Fruit fly (Drosophila melanogaster) whole organism, adult: ENCODE results near the gene Mul1.

ENCODE experiments used
- CG12768 ChIP-seq: fragments of 200-800 bp; sonication (Bioruptor generic); optimal IDR thresholded peaks from 2 replicates; lab custom pipeline; 2017; ENCODE audit warnings: missing biosample characterization, missing genetic modification characterization, mild to moderate bottlenecking, moderate library complexity, missing genetic modification reagents
- CG1620 ChIP-seq: fragments of 200-800 bp; sonication (Bioruptor generic); optimal IDR thresholded peaks from 2 replicates; lab custom pipeline; 2016; ENCODE audit warnings: missing biosample characterization, missing genetic modification characterization
- Clk ChIP-seq: fragments of 200-800 bp; sonication (Bioruptor generic); optimal IDR thresholded peaks from 2 replicates; lab custom pipeline; 2017; ENCODE audit warnings: missing biosample characterization, missing genetic modification characterization
- Hr96 ChIP-seq: fragments of 200-800 bp; sonication (Bioruptor generic); optimal IDR thresholded peaks from 2 replicates; lab custom pipeline; 2016; ENCODE audit warnings: missing biosample characterization, missing genetic modification characterization
- kay ChIP-seq: fragments of 200-800 bp; sonication (Bioruptor generic); peaks from one replicate; lab custom pipeline; 2016; ENCODE audit warnings: missing biosample characterization, missing genetic modification characterization, borderline replicate concordance
- tj ChIP-seq: fragments of 200-800 bp; sonication (Bioruptor generic); optimal IDR thresholded peaks from 3 replicates; lab custom pipeline; 2017; ENCODE audit warnings: missing biosample characterization, mild to moderate bottlenecking, missing genetic modification characterization, moderate library complexity

dm6 chr3L:4069069-4069468 is 47.8 kb downstream of the Mul1 start, which contains the start of gene CG32259:
- TF ChIP-seq Clk (GFP tag; lab: Kevin White, UChicago) (no peak), CG12768 (GFP tag; lab: Kevin White, UChicago) (no peak), CG1620 (no peak), Hr96 (GFP tag; lab: Kevin White, UChicago) (no peak), kay (peak; percentile 33), tj (GFP tag; lab: Kevin White, UChicago) (peak; percentile 83)
